Worm (Caenorhabditis elegans): ENCODE results near the gene hosl-1.

DNA sequence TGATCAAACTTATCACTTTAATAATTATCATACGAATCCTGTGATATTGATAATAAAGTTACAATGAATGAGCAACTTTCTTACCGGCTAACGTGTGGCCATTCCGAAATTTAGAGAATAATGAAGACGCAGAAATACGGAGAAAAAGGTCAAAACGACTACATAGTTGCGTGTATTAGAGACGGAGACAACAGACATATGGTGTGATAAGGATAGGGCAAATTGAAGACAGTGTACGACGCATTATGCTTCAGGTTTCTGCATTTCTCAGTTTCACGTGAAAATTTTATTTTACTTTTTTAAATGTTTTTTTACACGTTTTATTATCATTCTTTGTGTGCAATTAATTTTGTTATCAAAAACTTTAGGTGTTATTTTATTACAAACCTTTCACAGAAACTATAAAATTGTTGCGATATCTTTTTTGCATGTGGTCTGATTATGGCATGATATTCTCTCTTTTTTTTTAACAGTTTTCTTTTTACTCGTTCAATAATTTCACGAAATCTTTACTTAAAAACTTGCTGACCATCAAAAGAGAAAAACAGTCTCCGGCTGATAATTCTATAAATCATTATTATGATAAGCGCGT lies 36.3 kb downstream of the hosl-1 start, which contains the start of gene tmem-135:
- no peak for TF ChIP-seq ceh-13 (GFP tag; optimal IDR thresholded peaks at IDR 0.05)
- no peak for TF ChIP-seq flt-1 (GFP tag; IDR thresholded peaks at IDR 0.05)
- no peak for TF ChIP-seq tbx-11 (GFP tag; IDR thresholded peaks at IDR 0.05)
- TF ChIP-seq tra-4 (tag; optimal IDR thresholded peaks at IDR 0.05) = no peak
- TF ChIP-seq sea-1 (GFP tag; conservative IDR thresholded peaks at IDR 0.05) = no peak
- TF ChIP-seq ama-1 (optimal IDR thresholded peaks at IDR 0.05) = no peak
- no peak for TF ChIP-seq ceh-36 (tag; optimal IDR thresholded peaks at IDR 0.05)
- TF ChIP-seq hnd-1 (tag; optimal IDR thresholded peaks at IDR 0.05) = no peak
- TF ChIP-seq hmg-4 (GFP tag; optimal IDR thresholded peaks at IDR 0.05) = no peak
- no peak for TF ChIP-seq aly-1 (tag; optimal IDR thresholded peaks at IDR 0.05)
- no peak for TF ChIP-seq scrt-1 (GFP tag; IDR thresholded peaks at IDR 0.05)
